Fruit fly (Drosophila melanogaster) whole organism: ENCODE results near the gene CG15286.

Source experiments
- CG8478 ChIP-seq: fragments of >200 bp; optimal IDR thresholded peaks from 2 replicates; lab custom pipeline; 2018; ENCODE audit warnings: inconsistent platforms
- Dll ChIP-seq: fragments of >200 bp; optimal IDR thresholded peaks from 2 replicates; lab custom pipeline; 2017
- EcR ChIP-seq, 2 experiments: fragments of >200 bp; optimal IDR thresholded peaks; 2 replicates each; lab custom pipeline; 2017; ENCODE audit warnings: missing biosample characterization in 2 of 2, missing genetic modification characterization in 2 of 2, missing genetic modification reagents in 2 of 2
- pan ChIP-seq: fragments of >200 bp; optimal IDR thresholded peaks from 2 replicates; lab custom pipeline; 2017
- psq ChIP-seq: fragments of >200 bp; optimal IDR thresholded peaks from 2 replicates; lab custom pipeline; 2017
- usp ChIP-seq: fragments of >200 bp; optimal IDR thresholded peaks from 2 replicates; lab custom pipeline; 2017; ENCODE audit warnings: missing biosample characterization, missing genetic modification characterization, mixed read lengths

CG15286 gene

dm6 chr2L:14358780-14359462, 20.9 kb downstream of the CG15286 start, which contains the start of gene Pgant35A:
Gene Pgant35A (plus strand): TSS chr2L:14359252.
- TF ChIP-seq CG8478, result no peak
- no peak for TF ChIP-seq psq (lab: Kevin White, UChicago)
- TF ChIP-seq Dll, result no peak
- no peak for TF ChIP-seq usp (GFP tag; lab: Kevin White, UChicago)
- TF ChIP-seq EcR (GFP tag; optimal IDR thresholded peaks at IDR 0.05; lab: Kevin White, UChicago), result no peak
- TF ChIP-seq pan (lab: Kevin White, UChicago), result no peak

- TF ChIP-seq pan (lab: Kevin White, UChicago), result no peak
- TF ChIP-seq psq (lab: Kevin White, UChicago), result no peak
- TF ChIP-seq usp (GFP tag; lab: Kevin White, UChicago), result no peak
- TF ChIP-seq EcR (GFP tag; optimal IDR thresholded peaks at IDR 0.05; lab: Kevin White, UChicago), result no peak
- no peak for TF ChIP-seq Dll
- no peak for TF ChIP-seq CG8478
Observed at dm6 chr2L:14361281-14361680, 23.2 kb downstream of the CG15286 start.

dm6 chr2L:14361736-14362180, 23.7 kb downstream of the CG15286 start, which contains the start of gene spel1:
Gene spel1 (plus strand): TSS chr2L:14362069.
- TF ChIP-seq pan (lab: Kevin White, UChicago) (no peak), usp (GFP tag; lab: Kevin White, UChicago) (no peak), Dll (no peak), psq (lab: Kevin White, UChicago) (no peak), CG8478 (no peak), EcR (GFP tag; optimal IDR thresholded peaks at IDR 0.05; lab: Kevin White, UChicago) (no peak)

dm6 chr2L:14366590-14367273, 28.7 kb downstream of the CG15286 start:
- no peak for TF ChIP-seq pan (lab: Kevin White, UChicago)
- no peak for TF ChIP-seq psq (lab: Kevin White, UChicago)
- TF ChIP-seq CG8478, result no peak
- TF ChIP-seq Dll, result no peak
- no peak for TF ChIP-seq usp (GFP tag; lab: Kevin White, UChicago)
- no peak for TF ChIP-seq EcR (GFP tag; optimal IDR thresholded peaks at IDR 0.05; lab: Kevin White, UChicago)

dm6 chr2L:14367274-14367669, 29.2 kb downstream of the CG15286 start:
- no peak for TF ChIP-seq EcR (GFP tag; optimal IDR thresholded peaks at IDR 0.05; lab: Kevin White, UChicago)
- TF ChIP-seq psq (lab: Kevin White, UChicago), result no peak
- no peak for TF ChIP-seq Dll
- TF ChIP-seq usp (GFP tag; lab: Kevin White, UChicago), result no peak
- TF ChIP-seq CG8478, result no peak
- no peak for TF ChIP-seq pan (lab: Kevin White, UChicago)

dm6 chr2L:14368833-14369232, 30.8 kb downstream of the CG15286 start:
- TF ChIP-seq CG8478 (no peak), pan (lab: Kevin White, UChicago) (no peak)

dm6 chr2L:14369933-14370776, 32.1 kb downstream of the CG15286 start:
- TF ChIP-seq EcR (GFP tag; optimal IDR thresholded peaks at IDR 0.05; lab: Kevin White, UChicago) (no peak), pan (lab: Kevin White, UChicago) (peak; percentile 53)

dm6 chr2L:14370777-14371096, 32.7 kb downstream of the CG15286 start:
- no peak for TF ChIP-seq pan (lab: Kevin White, UChicago)
- no peak for TF ChIP-seq Dll
- no peak for TF ChIP-seq psq (lab: Kevin White, UChicago)
- TF ChIP-seq usp (GFP tag; lab: Kevin White, UChicago), result no peak
- TF ChIP-seq CG8478, result no peak
- TF ChIP-seq EcR (GFP tag; optimal IDR thresholded peaks at IDR 0.05; lab: Kevin White, UChicago), result no peak

- TF ChIP-seq Dll, result no peak
Observed at dm6 chr2L:14372254-14372717, 34.2 kb downstream of the CG15286 start.

dm6 chr2L:14373250-14373649, 35.2 kb downstream of the CG15286 start:
- TF ChIP-seq EcR (GFP tag; optimal IDR thresholded peaks at IDR 0.05; lab: Kevin White, UChicago), result no peak
- no peak for TF ChIP-seq pan (lab: Kevin White, UChicago)
- TF ChIP-seq CG8478, result no peak
- TF ChIP-seq usp (GFP tag; lab: Kevin White, UChicago), result no peak
- TF ChIP-seq Dll, result no peak
- TF ChIP-seq psq (lab: Kevin White, UChicago), result no peak

dm6 chr2L:14374024-14374423, 36.0 kb downstream of the CG15286 start:
- no peak for TF ChIP-seq Dll
- no peak for TF ChIP-seq usp (GFP tag; lab: Kevin White, UChicago)
- no peak for TF ChIP-seq pan (lab: Kevin White, UChicago)
- TF ChIP-seq psq (lab: Kevin White, UChicago), result no peak
- no peak for TF ChIP-seq CG8478
- TF ChIP-seq EcR (GFP tag; optimal IDR thresholded peaks at IDR 0.05; lab: Kevin White, UChicago), result no peak
